Fruit fly (Drosophila melanogaster): ENCODE measurements around the gene CG34126.

Gene CG34126

DNA sequence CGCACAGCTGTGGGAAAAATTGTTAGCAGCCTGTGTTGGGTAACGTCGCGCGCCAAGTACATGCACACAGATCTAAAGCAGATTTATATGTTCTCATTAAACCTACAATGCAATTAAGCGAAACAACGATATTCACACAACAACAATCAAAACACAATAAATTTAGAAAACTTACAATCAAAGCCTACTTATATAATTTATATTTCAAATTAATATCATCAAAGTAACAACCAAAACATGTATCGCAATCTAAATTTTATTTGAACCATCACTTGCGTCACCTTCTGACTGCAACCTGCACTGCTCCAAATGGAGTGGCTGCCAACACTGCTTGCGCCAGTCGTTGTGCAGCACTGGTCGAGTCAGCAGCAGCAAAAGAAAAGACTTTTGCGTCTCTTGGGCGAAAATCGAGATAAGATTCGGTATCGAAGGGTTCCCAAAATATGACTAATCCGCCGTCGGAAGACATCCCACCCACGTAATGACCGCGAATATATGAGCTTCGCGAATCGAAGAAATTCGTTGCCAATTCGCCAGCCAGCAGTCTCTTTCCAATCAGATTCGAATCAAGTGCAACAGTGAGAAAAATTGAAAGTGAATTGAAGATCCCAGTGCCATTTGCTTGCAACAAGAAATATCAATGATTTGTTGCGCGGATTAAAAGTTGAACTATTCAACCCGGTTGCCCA lies at the start of gene CG34126, which contains the start of gene CG8892:
Gene CG34126 (plus strand): TSS at position 337 of the 689 bp plus-strand sequence.
Gene CG8892 (minus strand): TSS at position 315 of the 689 bp plus-strand sequence.
- TF ChIP-seq Clk (GFP tag; optimal IDR thresholded peaks at IDR 0.05) (peak; percentile 99), CG5204 (GFP tag; optimal IDR thresholded peaks at IDR 0.05) (peak; percentile 98), Mnt (GFP tag; optimal IDR thresholded peaks at IDR 0.05) (peak; percentile 97), CG12768 (GFP tag; optimal IDR thresholded peaks at IDR 0.05) (peak; percentile 99), CG33017 (tag; optimal IDR thresholded peaks at IDR 0.05) (peak; percentile 96), CG7045 (GFP tag; optimal IDR thresholded peaks at IDR 0.05) (peak; percentile 97), ovo (GFP tag; optimal IDR thresholded peaks at IDR 0.05) (peak; percentile 99), tj (GFP tag; optimal IDR thresholded peaks at IDR 0.05) (peak; percentile 90), cic (GFP tag; optimal IDR thresholded peaks at IDR 0.05) (peak; percentile 89), kay (GFP tag; ENCODE audit: borderline replicate concordance) (no peak), CG1620 (GFP tag; optimal IDR thresholded peaks at IDR 0.05) (peak; percentile 99), CG7101 (tag; optimal IDR thresholded peaks at IDR 0.05) (peak; percentile 98), Crg-1 (GFP tag; optimal IDR thresholded peaks at IDR 0.05) (peak; percentile 99), CG11617 (GFP tag; optimal IDR thresholded peaks at IDR 0.05) (peak; percentile 99), cnc (optimal IDR thresholded peaks at IDR 0.05) (no peak), pad (GFP tag; optimal IDR thresholded peaks at IDR 0.05) (peak; percentile 96), CG14711 (tag; optimal IDR thresholded peaks at IDR 0.05) (peak; percentile 95), bab1 (GFP tag; optimal IDR thresholded peaks at IDR 0.05) (peak; percentile 95), Hr96 (GFP tag; optimal IDR thresholded peaks at IDR 0.05) (peak; percentile 96), toe (GFP tag; optimal IDR thresholded peaks at IDR 0.05) (peak; percentile 99)

DNA sequence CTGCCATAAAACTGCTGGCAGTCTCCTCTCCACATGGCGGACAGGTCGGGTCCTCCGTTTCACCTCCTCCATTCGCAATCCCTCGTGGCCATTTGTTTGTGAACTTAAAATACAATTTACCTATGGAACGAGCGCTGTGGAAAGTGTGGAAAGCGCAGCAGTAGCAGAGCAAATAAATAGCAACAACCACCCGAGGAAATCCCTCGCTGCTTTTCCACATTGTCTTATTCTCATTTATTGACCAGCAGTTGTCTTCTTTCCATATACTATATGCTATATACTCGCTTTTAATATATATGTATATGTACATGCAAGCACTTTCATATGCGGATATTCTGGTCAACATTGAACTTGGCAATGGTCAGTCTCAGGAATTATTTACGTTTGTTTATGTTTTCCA lies 49.1 kb upstream of the CG34126 start, which contains the start of gene hoe1:
Gene hoe1 (minus strand): TSS at position 101 of the 400 bp plus-strand sequence.
- TF ChIP-seq ovo (GFP tag; optimal IDR thresholded peaks at IDR 0.05) (no peak), Hr96 (GFP tag; optimal IDR thresholded peaks at IDR 0.05) (no peak), CG7045 (GFP tag; optimal IDR thresholded peaks at IDR 0.05) (no peak), tj (GFP tag; optimal IDR thresholded peaks at IDR 0.05) (no peak), Mnt (GFP tag; optimal IDR thresholded peaks at IDR 0.05) (no peak)

DNA sequence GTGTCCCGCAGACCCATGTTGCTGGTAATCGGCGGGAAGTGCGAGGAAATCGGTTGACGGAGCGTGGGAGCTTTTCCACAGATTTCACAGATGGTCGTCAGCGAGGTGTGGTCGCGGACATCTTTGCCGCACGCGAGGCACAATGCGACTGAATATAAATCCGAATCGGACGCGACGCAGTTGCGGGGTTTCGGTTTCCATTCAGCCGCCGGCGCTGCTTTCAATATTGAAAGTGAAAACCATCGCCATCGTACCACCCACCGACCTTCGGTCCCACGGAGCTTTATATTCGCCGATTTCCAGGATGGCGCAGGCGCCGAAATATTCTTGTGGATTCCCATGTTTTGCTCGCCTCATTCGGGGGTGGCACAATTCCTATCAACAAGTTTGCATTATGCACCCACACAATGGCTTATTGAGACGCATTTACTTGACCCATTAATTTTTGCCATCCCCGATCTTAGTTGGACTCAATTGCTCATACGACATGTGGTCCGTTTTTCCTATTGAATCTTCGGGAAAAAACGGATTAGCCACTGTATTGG lies 45.0 kb upstream of the CG34126 start, which contains the start of gene hoe2:
Gene hoe2 (minus strand): TSS at position 126 of the 545 bp plus-strand sequence.
- TF ChIP-seq cic (GFP tag; optimal IDR thresholded peaks at IDR 0.05) (no peak), CG7045 (GFP tag; optimal IDR thresholded peaks at IDR 0.05) (peak; percentile 5)

DNA sequence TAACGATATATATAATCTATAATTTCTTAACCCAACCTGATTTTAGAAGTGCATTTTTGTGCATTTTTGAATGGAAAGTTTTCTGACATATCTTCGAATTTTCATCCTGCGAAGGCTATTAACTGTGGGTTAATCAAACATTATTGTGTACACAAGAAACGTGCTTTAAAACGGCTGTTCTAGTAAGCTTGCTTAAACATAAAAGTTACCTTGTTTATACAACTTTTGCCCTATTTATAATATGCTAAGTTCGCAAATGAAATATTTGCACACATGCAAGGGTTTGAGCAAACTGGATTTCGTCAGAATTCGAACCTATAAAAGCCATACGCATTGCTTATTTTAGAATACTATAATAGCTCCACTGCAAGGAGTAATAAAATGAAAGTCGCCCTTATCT lies 44.4 kb upstream of the CG34126 start, which contains the start of gene Sgs1:
Gene Sgs1 (plus strand): TSS at position 350 of the 400 bp plus-strand sequence.
- TF ChIP-seq CG7101 (tag; optimal IDR thresholded peaks at IDR 0.05) = no peak
- TF ChIP-seq bab1 (GFP tag; optimal IDR thresholded peaks at IDR 0.05) = no peak
- no peak for TF ChIP-seq pad (GFP tag; optimal IDR thresholded peaks at IDR 0.05)
- TF ChIP-seq CG1620 (GFP tag; optimal IDR thresholded peaks at IDR 0.05) = no peak
- no peak for TF ChIP-seq Clk (GFP tag; optimal IDR thresholded peaks at IDR 0.05)
- no peak for TF ChIP-seq CG5204 (GFP tag; optimal IDR thresholded peaks at IDR 0.05)
- no peak for TF ChIP-seq CG11617 (GFP tag; optimal IDR thresholded peaks at IDR 0.05)
- TF ChIP-seq Mnt (GFP tag; optimal IDR thresholded peaks at IDR 0.05) = no peak
- no peak for TF ChIP-seq CG7045 (GFP tag; optimal IDR thresholded peaks at IDR 0.05)
- TF ChIP-seq ovo (GFP tag; optimal IDR thresholded peaks at IDR 0.05) = no peak
- TF ChIP-seq CG14711 (tag; optimal IDR thresholded peaks at IDR 0.05) = no peak
- TF ChIP-seq cnc (optimal IDR thresholded peaks at IDR 0.05) = no peak
- no peak for TF ChIP-seq Hr96 (GFP tag; optimal IDR thresholded peaks at IDR 0.05)
- no peak for TF ChIP-seq kay (GFP tag; ENCODE audit: borderline replicate concordance)
- no peak for TF ChIP-seq CG33017 (tag; optimal IDR thresholded peaks at IDR 0.05)
- no peak for TF ChIP-seq Crg-1 (GFP tag; optimal IDR thresholded peaks at IDR 0.05)
- no peak for TF ChIP-seq CG12768 (GFP tag; optimal IDR thresholded peaks at IDR 0.05)
- no peak for TF ChIP-seq toe (GFP tag; optimal IDR thresholded peaks at IDR 0.05)

DNA sequence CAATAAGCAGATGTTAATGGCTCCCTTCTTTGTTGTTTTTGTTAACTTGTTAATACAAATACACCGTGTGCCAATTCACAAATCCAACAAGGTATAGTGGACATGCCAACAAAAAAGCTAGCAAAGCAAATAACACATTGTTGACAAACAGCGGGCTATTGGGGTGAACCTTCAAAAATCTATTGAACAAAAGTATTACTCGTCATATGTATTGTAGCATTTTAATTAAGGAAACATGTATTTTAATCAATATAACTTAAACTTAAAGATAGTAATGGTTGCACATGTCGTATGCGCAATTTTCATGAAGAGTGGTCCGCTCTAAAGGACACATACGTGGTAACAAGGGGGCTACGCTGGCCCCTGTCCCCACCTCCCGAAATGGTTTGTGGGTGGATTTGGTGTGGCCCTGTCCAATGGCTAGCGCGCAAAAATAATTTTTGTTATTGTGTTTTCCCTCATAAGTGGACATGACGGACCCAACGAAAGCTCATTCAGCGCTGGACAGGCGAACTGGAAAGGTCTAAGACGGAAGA lies 39.1 kb upstream of the CG34126 start, which contains the start of gene synr:
Gene synr (plus strand): TSS at position 486 of the 536 bp plus-strand sequence.
- no peak for TF ChIP-seq pad (GFP tag; optimal IDR thresholded peaks at IDR 0.05)
- TF ChIP-seq CG7101 (tag; optimal IDR thresholded peaks at IDR 0.05) = no peak
- TF ChIP-seq CG14711 (tag; optimal IDR thresholded peaks at IDR 0.05) = no peak
- no peak for TF ChIP-seq CG11617 (GFP tag; optimal IDR thresholded peaks at IDR 0.05)
- no peak for TF ChIP-seq Mnt (GFP tag; optimal IDR thresholded peaks at IDR 0.05)
- TF ChIP-seq Hr96 (GFP tag; optimal IDR thresholded peaks at IDR 0.05) = no peak
- TF ChIP-seq CG5204 (GFP tag; optimal IDR thresholded peaks at IDR 0.05) = peak; percentile 28
- TF ChIP-seq CG1620 (GFP tag; optimal IDR thresholded peaks at IDR 0.05) = no peak
- TF ChIP-seq CG7045 (GFP tag; optimal IDR thresholded peaks at IDR 0.05) = peak; percentile 1
- no peak for TF ChIP-seq tj (GFP tag; optimal IDR thresholded peaks at IDR 0.05)
- TF ChIP-seq toe (GFP tag; optimal IDR thresholded peaks at IDR 0.05) = no peak
- TF ChIP-seq kay (GFP tag; ENCODE audit: borderline replicate concordance) = no peak

DNA sequence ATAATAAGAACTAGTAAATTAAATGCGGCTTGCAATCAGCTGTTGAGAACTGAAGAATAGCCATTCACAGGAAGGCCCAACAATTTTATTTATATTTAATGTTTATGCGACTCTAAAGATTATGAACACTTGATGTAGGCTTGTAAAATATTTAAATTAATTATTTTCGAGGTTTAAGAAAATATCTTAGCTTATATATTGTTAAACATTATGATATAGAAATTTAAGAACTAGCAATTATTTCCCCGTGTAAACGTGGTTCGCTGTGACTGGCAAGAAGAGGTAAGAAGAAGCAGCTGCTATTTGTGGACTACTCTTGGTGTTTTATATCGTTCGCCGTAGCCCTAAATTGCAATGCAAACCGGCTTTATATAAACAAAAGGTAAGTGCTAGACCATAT lies 36.1 kb upstream of the CG34126 start, which contains the start of the genes mRpL24 and betaggt-I:
Gene mRpL24 (minus strand): TSS at position 62 of the 400 bp plus-strand sequence.
Gene betaggt-I (plus strand): TSS at position 280 of the 400 bp plus-strand sequence.
- TF ChIP-seq CG7045 (GFP tag; optimal IDR thresholded peaks at IDR 0.05) (peak; percentile 98), Clk (GFP tag; optimal IDR thresholded peaks at IDR 0.05) (peak; percentile 89), bab1 (GFP tag; optimal IDR thresholded peaks at IDR 0.05) (peak; percentile 99), CG12768 (GFP tag; optimal IDR thresholded peaks at IDR 0.05) (peak; percentile 96), CG7101 (tag; optimal IDR thresholded peaks at IDR 0.05) (peak; percentile 99), ovo (GFP tag; optimal IDR thresholded peaks at IDR 0.05) (peak; percentile 91), kay (GFP tag; ENCODE audit: borderline replicate concordance) (peak; percentile 97), CG5204 (GFP tag; optimal IDR thresholded peaks at IDR 0.05) (peak; percentile 95), cic (GFP tag; optimal IDR thresholded peaks at IDR 0.05) (peak; percentile 72), toe (GFP tag; optimal IDR thresholded peaks at IDR 0.05) (peak; percentile 95), cnc (optimal IDR thresholded peaks at IDR 0.05) (no peak), Crg-1 (GFP tag; optimal IDR thresholded peaks at IDR 0.05) (peak; percentile 92), tj (GFP tag; optimal IDR thresholded peaks at IDR 0.05) (peak; percentile 85), CG33017 (tag; optimal IDR thresholded peaks at IDR 0.05) (peak; percentile 99), Hr96 (GFP tag; optimal IDR thresholded peaks at IDR 0.05) (peak; percentile 85), pad (GFP tag; optimal IDR thresholded peaks at IDR 0.05) (peak; percentile 88), CG11617 (GFP tag; optimal IDR thresholded peaks at IDR 0.05) (peak; percentile 97), CG14711 (tag; optimal IDR thresholded peaks at IDR 0.05) (peak; percentile 98), CG1620 (GFP tag; optimal IDR thresholded peaks at IDR 0.05) (peak; percentile 96), Mnt (GFP tag; optimal IDR thresholded peaks at IDR 0.05) (peak; percentile 88)

Measured in whole organism, adult.